Worm (Caenorhabditis elegans) whole organism, late embryonic: ENCODE results near the gene dhs-30.

Experiments used
- C08G9.2 ChIP-seq: sonication (generic microtip); optimal IDR thresholded peaks from 2 replicates; lab custom pipeline; 2016; ENCODE audit warnings: mild to moderate bottlenecking, missing genetic modification characterization, moderate library complexity, missing compliant biosample characterization
- C38D4.7 ChIP-seq: fragments of 200-800 bp; sonication (Bioruptor generic); optimal IDR thresholded peaks from 2 replicates; lab custom pipeline; 2018; ENCODE audit warnings: mild to moderate bottlenecking, missing genetic modification characterization, moderate library complexity, missing compliant biosample characterization
- K09A11.1 ChIP-seq: sonication (generic microtip); optimal IDR thresholded peaks from 2 replicates; lab custom pipeline; 2017; ENCODE audit warnings: antibody characterized with exemption, mild to moderate bottlenecking, missing genetic modification characterization, missing compliant biosample characterization; ENCODE audit not compliant: insufficient read depth
- ceh-14 ChIP-seq: sonication (generic microtip); optimal IDR thresholded peaks from 2 replicates; lab custom pipeline; 2016; ENCODE audit warnings: missing genotype, missing genetic modification characterization, missing compliant biosample characterization
- ceh-2 ChIP-seq: sonication (generic microtip); optimal IDR thresholded peaks from 2 replicates; lab custom pipeline; 2016; ENCODE audit warnings: missing genotype, missing genetic modification characterization, missing compliant biosample characterization
- ceh-22 ChIP-seq: sonication (generic microtip); optimal IDR thresholded peaks from 2 replicates; lab custom pipeline; 2017; ENCODE audit warnings: missing biosample characterization, missing genetic modification characterization
- ceh-24 ChIP-seq: sonication (generic microtip); optimal IDR thresholded peaks from 2 replicates; lab custom pipeline; 2016; ENCODE audit warnings: mild to moderate bottlenecking, missing genetic modification characterization, missing compliant biosample characterization
- ceh-30 ChIP-seq: fragments of 150-350 bp; optimal IDR thresholded peaks from 2 replicates; lab custom pipeline; 2014; ENCODE audit warnings: missing biosample characterization, missing genetic modification characterization
- ceh-31 ChIP-seq: sonication (generic microtip); optimal IDR thresholded peaks from 2 replicates; lab custom pipeline; 2016; ENCODE audit warnings: missing genetic modification characterization, missing compliant biosample characterization
- ceh-34 ChIP-seq: sonication (generic microtip); optimal IDR thresholded peaks from 2 replicates; lab custom pipeline; 2016; ENCODE audit warnings: mild to moderate bottlenecking, missing genetic modification characterization, missing compliant biosample characterization
- ceh-45 ChIP-seq: fragments of 200-800 bp; sonication (Bioruptor generic); IDR thresholded peaks from 2 replicates; pipeline ENCODE4 v1.3.6; 2022; ENCODE audit warnings: missing genetic modification reagents, missing genetic modification characterization, missing compliant biosample characterization
- dmd-4 ChIP-seq: sonication (generic microtip); optimal IDR thresholded peaks from 2 replicates; lab custom pipeline; 2016; ENCODE audit warnings: borderline replicate concordance, missing genetic modification characterization, missing compliant biosample characterization
- dve-1 ChIP-seq: sonication (generic microtip); optimal IDR thresholded peaks from 2 replicates; lab custom pipeline; 2017; ENCODE audit warnings: antibody characterized with exemption, mild to moderate bottlenecking, missing genetic modification characterization, missing compliant biosample characterization
- elt-2 ChIP-seq: sonication (generic microtip); optimal IDR thresholded peaks from 2 replicates; lab custom pipeline; 2016; ENCODE audit warnings: missing genetic modification reagents, missing genetic modification characterization, missing compliant biosample characterization
- eyg-1 ChIP-seq: sonication (generic microtip); optimal IDR thresholded peaks from 2 replicates; lab custom pipeline; 2016; ENCODE audit warnings: missing genotype, missing genetic modification characterization, missing compliant biosample characterization
- fax-1 ChIP-seq: sonication (generic microtip); optimal IDR thresholded peaks from 2 replicates; lab custom pipeline; 2016; ENCODE audit warnings: missing genotype, missing genetic modification characterization, missing compliant biosample characterization
- fkh-10 ChIP-seq: fragments of 150-350 bp; optimal IDR thresholded peaks from 2 replicates; lab custom pipeline; 2014; ENCODE audit warnings: missing biosample characterization, missing genetic modification reagents, missing genetic modification characterization
- fkh-6 ChIP-seq: sonication (generic microtip); optimal IDR thresholded peaks from 2 replicates; lab custom pipeline; 2016; ENCODE audit warnings: missing genetic modification characterization, missing compliant biosample characterization
- gmeb-2 ChIP-seq: sonication (generic microtip); optimal IDR thresholded peaks from 2 replicates; lab custom pipeline; 2016; ENCODE audit warnings: missing genetic modification characterization, inconsistent platforms, missing compliant biosample characterization
- hlh-13 ChIP-seq: fragments of 200-800 bp; sonication (Bioruptor generic); optimal IDR thresholded peaks from 2 replicates; lab custom pipeline; 2018; ENCODE audit warnings: mild to moderate bottlenecking, missing genetic modification characterization, missing compliant biosample characterization
- hlh-15 ChIP-seq: sonication (generic microtip); optimal IDR thresholded peaks from 2 replicates; lab custom pipeline; 2016; ENCODE audit warnings: missing genetic modification characterization, missing compliant biosample characterization
- hlh-6 ChIP-seq: sonication (generic microtip); optimal IDR thresholded peaks from 2 replicates; lab custom pipeline; 2016; ENCODE audit warnings: missing genotype, missing genetic modification characterization, missing compliant biosample characterization
- nhr-232 ChIP-seq: sonication (generic microtip); optimal IDR thresholded peaks from 2 replicates; lab custom pipeline; 2016; ENCODE audit warnings: missing genetic modification characterization, missing compliant biosample characterization
- odd-2 ChIP-seq: sonication (generic microtip); optimal IDR thresholded peaks from 2 replicates; lab custom pipeline; 2017; ENCODE audit warnings: antibody characterized with exemption, mild to moderate bottlenecking, missing genetic modification characterization, missing compliant biosample characterization
- pat-9 ChIP-seq: fragments of 200-800 bp; sonication (Bioruptor generic); optimal IDR thresholded peaks from 2 replicates; lab custom pipeline; 2018; ENCODE audit warnings: mild to moderate bottlenecking, missing genetic modification characterization, moderate library complexity, missing compliant biosample characterization
- pax-1 ChIP-seq: fragments of 150-350 bp; optimal IDR thresholded peaks from 2 replicates; lab custom pipeline; 2014; ENCODE audit warnings: missing biosample characterization, missing genetic modification characterization
- pqm-1 ChIP-seq: sonication (generic microtip); optimal IDR thresholded peaks from 2 replicates; lab custom pipeline; 2016; ENCODE audit warnings: missing genetic modification characterization, missing compliant biosample characterization
- ref-2 ChIP-seq: sonication (generic microtip); optimal IDR thresholded peaks from 2 replicates; lab custom pipeline; 2016; ENCODE audit warnings: missing genetic modification characterization, missing compliant biosample characterization
- sox-2 ChIP-seq: fragments of 200-800 bp; sonication (Bioruptor generic); IDR thresholded peaks from 2 replicates; pipeline ENCODE4 v1.3.6; 2022; ENCODE audit warnings: missing genetic modification reagents, missing genetic modification characterization, missing compliant biosample characterization
- syd-9 ChIP-seq: sonication (generic microtip); optimal IDR thresholded peaks from 2 replicates; lab custom pipeline; 2016; ENCODE audit warnings: mild to moderate bottlenecking, missing genetic modification characterization, moderate library complexity, missing compliant biosample characterization
- tbx-7 ChIP-seq: sonication (generic microtip); optimal IDR thresholded peaks from 2 replicates; lab custom pipeline; 2016; ENCODE audit warnings: missing genotype, missing genetic modification characterization, missing compliant biosample characterization
- unc-3 ChIP-seq, 2 experiments: fragments of 200-800 bp in 1 of 2; sonication (Bioruptor generic) in 1 of 2; sonication (generic microtip) in 1 of 2; conservative IDR thresholded peaks in 1 of 2; optimal IDR thresholded peaks in 1 of 2; 2 replicates each; pipeline versions ENCODE4 v1.3.6 to Lab custom; 2016 to 2022; ENCODE audit warnings: missing compliant biosample characterization in 2 of 2, missing genetic modification characterization in 2 of 2, missing genetic modification reagents in 1 of 2
- unc-42 ChIP-seq: sonication (generic microtip); optimal IDR thresholded peaks from 2 replicates; lab custom pipeline; 2016; ENCODE audit warnings: missing genotype, missing genetic modification characterization, missing compliant biosample characterization
- ztf-16 ChIP-seq: sonication (generic microtip); optimal IDR thresholded peaks from 2 replicates; lab custom pipeline; 2017; ENCODE audit warnings: missing genetic modification characterization, missing compliant biosample characterization

dhs-30 gene

DNA sequence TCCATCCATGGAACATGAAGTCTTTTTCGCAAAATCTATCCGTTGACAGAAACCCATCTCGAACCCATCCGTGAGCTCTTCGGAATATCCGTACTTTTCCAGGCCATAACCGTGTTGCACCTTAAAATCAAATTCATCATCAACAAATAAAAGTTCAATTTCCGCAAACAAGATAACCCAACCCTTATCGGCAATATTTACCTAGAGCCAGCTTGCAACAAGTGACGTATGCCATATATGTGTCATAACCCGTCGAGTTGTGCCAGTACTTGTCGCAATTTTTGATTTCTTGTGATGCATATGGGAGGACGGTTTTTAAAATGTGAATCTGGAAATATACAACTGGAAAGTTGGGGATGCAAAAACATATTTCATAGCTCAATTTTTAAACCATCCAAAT is 29.8 kb downstream of the dhs-30 start:
- TF ChIP-seq hlh-6 (tag; lab: Kevin White, UChicago) (no peak), ref-2 (tag; lab: Kevin White, UChicago) (no peak)

DNA sequence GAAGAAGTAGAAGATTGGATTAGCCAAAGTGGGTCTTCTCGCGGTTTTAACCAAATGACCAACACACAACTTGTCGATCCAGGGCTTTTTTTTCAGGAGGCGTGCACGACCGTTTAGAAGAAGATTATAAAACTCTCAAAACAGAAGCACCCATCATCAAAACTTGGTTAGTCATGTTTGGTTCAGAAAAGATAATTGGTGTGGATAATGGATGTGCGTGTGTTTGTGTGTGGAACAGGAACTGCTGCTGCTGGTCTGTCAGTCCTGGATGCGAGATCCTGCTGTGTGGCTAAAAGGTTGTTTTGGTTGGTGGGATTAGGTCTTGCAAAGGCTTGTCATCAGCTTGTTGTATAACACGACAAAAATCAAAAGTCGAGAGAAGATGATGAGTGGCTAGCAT is 32.2 kb downstream of the dhs-30 start:
- TF ChIP-seq ceh-31 (tag; lab: Kevin White, UChicago) (no peak), gmeb-2 (no peak), pat-9 (tag; lab: Kevin White, UChicago) (no peak), syd-9 (no peak), C38D4.7 (GFP tag; lab: Kevin White, UChicago) (no peak), elt-2 (tag; lab: Kevin White, UChicago) (no peak), fax-1 (tag; lab: Kevin White, UChicago) (no peak), pax-1 (tag; lab: Kevin White, UChicago) (no peak), K09A11.1 (no peak), sox-2 (GFP tag; lab: Robert Waterston, UW) (no peak)

DNA sequence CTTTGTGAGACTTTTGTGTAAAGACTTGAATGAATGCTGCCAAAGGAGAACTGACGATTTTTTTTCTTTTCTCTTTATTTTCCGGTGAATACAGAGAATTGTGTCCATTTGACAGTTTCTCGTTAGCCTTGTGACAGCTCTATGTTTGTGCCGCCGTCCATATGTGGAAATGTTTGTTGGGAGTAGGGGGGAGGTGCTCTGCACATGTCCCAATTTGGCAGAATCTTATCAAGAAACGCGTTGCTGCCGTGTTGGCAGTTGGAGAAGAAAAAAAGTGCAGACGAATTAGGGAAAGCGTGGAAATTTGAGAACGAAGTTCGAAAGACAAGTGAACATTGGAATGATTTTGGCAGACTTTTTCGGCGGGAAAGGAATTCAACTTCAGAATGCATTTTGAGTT is 37.8 kb downstream of the dhs-30 start:
- TF ChIP-seq hlh-15 (tag; lab: Kevin White, UChicago) (no peak), ceh-45 (GFP tag; lab: Robert Waterston, UW) (no peak), pqm-1 (tag; lab: Kevin White, UChicago) (no peak), fax-1 (tag; lab: Kevin White, UChicago) (no peak), ceh-14 (no peak), odd-2 (tag; lab: Kevin White, UChicago) (no peak), elt-2 (tag; lab: Kevin White, UChicago) (no peak), unc-42 (tag; lab: Kevin White, UChicago) (no peak), nhr-232 (tag; lab: Kevin White, UChicago) (no peak), ztf-16 (tag; lab: Kevin White, UChicago) (no peak), ceh-22 (no peak), ceh-34 (tag; lab: Kevin White, UChicago) (no peak), ceh-31 (tag; lab: Kevin White, UChicago) (no peak), dmd-4 (tag; lab: Kevin White, UChicago) (no peak), hlh-13 (GFP tag; lab: Kevin White, UChicago) (no peak), dve-1 (tag; lab: Kevin White, UChicago) (no peak), fkh-6 (tag; lab: Kevin White, UChicago) (no peak), unc-3 (GFP tag; conservative IDR thresholded peaks at IDR 0.05; lab: Robert Waterston, UW) (no peak), unc-3 (tag; optimal IDR thresholded peaks at IDR 0.05; lab: Kevin White, UChicago) (no peak)

DNA sequence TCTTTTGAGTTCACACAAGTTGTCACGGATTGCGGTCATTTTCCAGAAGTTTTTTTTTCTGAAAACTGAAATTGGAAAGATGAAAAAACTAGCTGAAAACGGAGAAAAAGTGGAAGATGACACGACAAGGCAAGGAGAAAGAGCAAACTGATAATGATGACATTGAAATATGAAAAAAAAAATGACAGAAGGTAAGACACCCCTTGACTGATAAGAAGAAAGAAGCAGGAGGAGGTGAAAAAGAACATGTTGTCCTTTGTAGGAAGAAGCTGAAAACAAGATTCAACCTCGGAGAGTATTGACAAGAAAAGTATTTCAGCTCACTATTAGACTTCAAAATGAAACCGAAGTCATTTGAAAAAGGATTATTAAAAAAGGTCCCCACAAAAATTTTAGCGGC is 40.6 kb downstream of the dhs-30 start, which contains the start of gene B0302.5:
TSS of gene B0302.5 (minus strand) at position 58 of the 400 bp plus-strand sequence.
- TF ChIP-seq ceh-2 (tag; lab: Kevin White, UChicago) = no peak
- no peak for TF ChIP-seq eyg-1 (tag; lab: Kevin White, UChicago)
- TF ChIP-seq ceh-22 = no peak
- no peak for TF ChIP-seq C08G9.2
- TF ChIP-seq odd-2 (tag; lab: Kevin White, UChicago) = no peak
- no peak for TF ChIP-seq fkh-10
- TF ChIP-seq elt-2 (tag; lab: Kevin White, UChicago) = no peak
- no peak for TF ChIP-seq pat-9 (tag; lab: Kevin White, UChicago)
- TF ChIP-seq ref-2 (tag; lab: Kevin White, UChicago) = no peak
- TF ChIP-seq ceh-30 (tag; lab: Kevin White, UChicago) = no peak
- no peak for TF ChIP-seq tbx-7 (tag; lab: Kevin White, UChicago)
- no peak for TF ChIP-seq ceh-24 (tag; lab: Kevin White, UChicago)
